Fruit fly (Drosophila melanogaster) whole organism, embryonic: ENCODE measurements around the gene schlank.
A peak's percentile ranks its signal among the peaks of the same experiment; 100 is the strongest.

Experiments
- Antp ChIP-seq: fragments of 200-800 bp; sonication (Bioruptor generic); optimal IDR thresholded peaks from 3 replicates; lab custom pipeline; 2016; ENCODE audit warnings: missing biosample characterization, missing genetic modification characterization
- Asciz ChIP-seq: fragments of 200-800 bp; sonication (Bioruptor generic); optimal IDR thresholded peaks from 2 replicates; lab custom pipeline; 2017; ENCODE audit warnings: missing biosample characterization, mild to moderate bottlenecking, missing genetic modification characterization, missing genetic modification reagents
- C15 ChIP-seq: fragments of 200-800 bp; sonication (Bioruptor generic); IDR thresholded peaks from 3 replicates; pipeline ENCODE4 v1.3.6; 2022; ENCODE audit warnings: missing biosample characterization, missing genetic modification characterization
- CG10654 ChIP-seq: fragments of 200-800 bp; sonication (Bioruptor generic); optimal IDR thresholded peaks from 2 replicates; lab custom pipeline; 2016; ENCODE audit warnings: missing biosample characterization, missing genetic modification characterization
- CG12769 ChIP-seq: fragments of 200-800 bp; sonication (Bioruptor generic); optimal IDR thresholded peaks from 2 replicates; lab custom pipeline; 2019; ENCODE audit warnings: missing biosample characterization, mild to moderate bottlenecking, missing genetic modification characterization, moderate library complexity
- CG15696 ChIP-seq: fragments of 200-800 bp; sonication (Bioruptor generic); optimal IDR thresholded peaks from 2 replicates; lab custom pipeline; 2019; ENCODE audit warnings: missing biosample characterization, mild to moderate bottlenecking, missing genetic modification characterization, moderate library complexity
- CG1602 ChIP-seq: fragments of 200-800 bp; sonication (Bioruptor generic); optimal IDR thresholded peaks from 3 replicates; lab custom pipeline; 2016; ENCODE audit warnings: missing biosample characterization, missing genetic modification characterization
- CG17802 ChIP-seq: fragments of 200-800 bp; sonication (Bioruptor generic); optimal IDR thresholded peaks from 2 replicates; lab custom pipeline; 2018; ENCODE audit warnings: missing biosample characterization, mild to moderate bottlenecking, missing genetic modification characterization, moderate library complexity
- CG2202 ChIP-seq: fragments of 200-800 bp; sonication (Bioruptor generic); optimal IDR thresholded peaks from 2 replicates; lab custom pipeline; 2018; ENCODE audit warnings: missing biosample characterization, mild to moderate bottlenecking, missing genetic modification characterization
- CG30431 ChIP-seq: fragments of 200-800 bp; sonication (Bioruptor generic); optimal IDR thresholded peaks from 2 replicates; lab custom pipeline; 2017; ENCODE audit warnings: missing biosample characterization, missing genetic modification characterization
- CG31388 ChIP-seq: fragments of 200-800 bp; sonication (Bioruptor generic); optimal IDR thresholded peaks from 2 replicates; lab custom pipeline; 2016; ENCODE audit warnings: missing biosample characterization, missing genetic modification characterization
- CG3847 ChIP-seq: fragments of 200-800 bp; sonication (Bioruptor generic); IDR thresholded peaks from 2 replicates; pipeline ENCODE4 v1.3.6; 2022; ENCODE audit warnings: missing biosample characterization, missing genetic modification characterization
- CG4328 ChIP-seq: fragments of 200-800 bp; sonication (Bioruptor generic); optimal IDR thresholded peaks from 3 replicates; lab custom pipeline; 2017; ENCODE audit warnings: missing biosample characterization, missing genetic modification reagents, missing genetic modification characterization
- CG43689 ChIP-seq: fragments of 200-800 bp; sonication (Bioruptor generic); IDR thresholded peaks from 2 replicates; pipeline ENCODE4 v1.3.6; 2022; ENCODE audit warnings: missing biosample characterization, missing genetic modification characterization
- CG4404 ChIP-seq: fragments of 200-800 bp; sonication (Bioruptor generic); IDR thresholded peaks from 2 replicates; pipeline ENCODE4 v1.3.6; 2022; ENCODE audit warnings: missing biosample characterization, missing genetic modification characterization
- CG6175 ChIP-seq: fragments of 200-800 bp; sonication (Bioruptor generic); IDR thresholded peaks from 3 replicates; pipeline ENCODE4 v1.3.6; 2022; ENCODE audit warnings: missing biosample characterization, missing genetic modification characterization
- CG6272 ChIP-seq: fragments of 200-800 bp; sonication (Bioruptor generic); IDR thresholded peaks from 2 replicates; pipeline ENCODE4 v1.3.6; 2022; ENCODE audit warnings: missing biosample characterization, missing genetic modification characterization
- CG6654 ChIP-seq: fragments of 200-800 bp; sonication (Bioruptor generic); optimal IDR thresholded peaks from 2 replicates; lab custom pipeline; 2017; ENCODE audit warnings: missing biosample characterization, mild to moderate bottlenecking, missing genetic modification characterization
- CG7963 ChIP-seq: fragments of 200-800 bp; sonication (Bioruptor generic); IDR thresholded peaks from 3 replicates; pipeline ENCODE4 v1.3.6; 2022; ENCODE audit warnings: missing biosample characterization, missing genetic modification characterization; ENCODE audit not compliant: partially characterized antibody
- CG8290 ChIP-seq, 3 experiments: fragments of 200-800 bp; sonication (Bioruptor generic); optimal IDR thresholded peaks; 2 replicates each; lab custom pipeline; 2016 to 2019; ENCODE audit warnings: missing biosample characterization in 3 of 3, missing genetic modification characterization in 3 of 3, mild to moderate bottlenecking in 2 of 3, moderate library complexity in 1 of 3
- CG8924 ChIP-seq: fragments of 200-800 bp; optimal IDR thresholded peaks from 3 replicates; lab custom pipeline; 2019; ENCODE audit warnings: missing biosample characterization, mild to moderate bottlenecking, missing genetic modification characterization, moderate library complexity
- CTCF ChIP-seq: fragments of 200-800 bp; sonication (Bioruptor generic); optimal IDR thresholded peaks from 2 replicates; lab custom pipeline; 2017; ENCODE audit warnings: missing biosample characterization, mild to moderate bottlenecking, missing genetic modification characterization, moderate library complexity
- GATAe ChIP-seq: fragments of 200-800 bp; sonication (Bioruptor generic); conservative IDR thresholded peaks from 2 replicates; pipeline ENCODE4 v1.3.6; 2022; ENCODE audit warnings: missing biosample characterization, missing genetic modification characterization
- Hey ChIP-seq: fragments of 200-800 bp; sonication (Bioruptor generic); optimal IDR thresholded peaks from 3 replicates; lab custom pipeline; 2018; ENCODE audit warnings: missing biosample characterization, mild to moderate bottlenecking, missing genetic modification characterization
- Kr ChIP-seq: fragments of 200-800 bp; sonication (Bioruptor generic); optimal IDR thresholded peaks from 2 replicates; lab custom pipeline; 2017; ENCODE audit warnings: missing biosample characterization, mild to moderate bottlenecking, missing genetic modification characterization
- Mrtf ChIP-seq: fragments of 200-800 bp; sonication (Bioruptor generic); IDR thresholded peaks from 3 replicates; pipeline ENCODE4 v1.3.6; 2022; ENCODE audit warnings: missing biosample characterization, missing genetic modification characterization
- Oli ChIP-seq: fragments of 200-800 bp; sonication (Bioruptor generic); optimal IDR thresholded peaks from 2 replicates; lab custom pipeline; 2018; ENCODE audit warnings: missing biosample characterization, mild to moderate bottlenecking, missing genetic modification characterization, moderate library complexity
- Rfx ChIP-seq: fragments of 200-800 bp; sonication (Bioruptor generic); IDR thresholded peaks from 2 replicates; pipeline ENCODE4 v1.3.6; 2022; ENCODE audit warnings: missing biosample characterization, missing genetic modification characterization
- Usf ChIP-seq: fragments of 200-800 bp; sonication (Bioruptor generic); optimal IDR thresholded peaks from 2 replicates; lab custom pipeline; 2017; ENCODE audit warnings: missing genotype, missing biosample characterization, missing genetic modification characterization
- ac ChIP-seq: fragments of 200-800 bp; sonication (Bioruptor generic); optimal IDR thresholded peaks from 3 replicates; lab custom pipeline; 2017; ENCODE audit warnings: missing biosample characterization, mild to moderate bottlenecking, missing genetic modification characterization
- al ChIP-seq: fragments of 200-800 bp; sonication (Bioruptor generic); IDR thresholded peaks from 2 replicates; pipeline ENCODE4 v1.3.6; 2022; ENCODE audit warnings: missing biosample characterization, missing genetic modification characterization
- chm ChIP-seq: fragments of 200-800 bp; sonication (Bioruptor generic); IDR thresholded peaks from 2 replicates; pipeline ENCODE4 v1.3.6; 2022; ENCODE audit warnings: missing biosample characterization, missing genetic modification characterization
- chn ChIP-seq: fragments of 200-800 bp; sonication (Bioruptor generic); optimal IDR thresholded peaks from 2 replicates; lab custom pipeline; 2016; ENCODE audit warnings: missing biosample characterization, missing genetic modification characterization
- emc ChIP-seq: fragments of 200-800 bp; sonication (Bioruptor generic); optimal IDR thresholded peaks from 2 replicates; lab custom pipeline; 2016; ENCODE audit warnings: missing biosample characterization, missing genetic modification characterization
- fru ChIP-seq: fragments of >200 bp; optimal IDR thresholded peaks from 2 replicates; lab custom pipeline; 2017
- gem ChIP-seq: fragments of 200-800 bp; sonication (Bioruptor generic); optimal IDR thresholded peaks from 2 replicates; lab custom pipeline; 2019; ENCODE audit warnings: missing biosample characterization, mild to moderate bottlenecking, missing genetic modification characterization, moderate library complexity
- grn ChIP-seq: fragments of 200-800 bp; sonication (Bioruptor generic); optimal IDR thresholded peaks from 3 replicates; lab custom pipeline; 2017; ENCODE audit warnings: missing biosample characterization, missing genetic modification characterization
- gt ChIP-seq: fragments of 200-800 bp; sonication (Bioruptor generic); IDR thresholded peaks from 2 replicates; pipeline ENCODE4 v1.3.6; 2022; ENCODE audit warnings: missing biosample characterization, missing genetic modification characterization
- hth ChIP-seq: fragments of >200 bp; optimal IDR thresholded peaks from 2 replicates; lab custom pipeline; 2017; ENCODE audit warnings: inconsistent platforms
- lov ChIP-seq, 2 experiments: fragments of 200-800 bp in 1 of 2; fragments of >200 bp in 1 of 2; sonication (Bioruptor generic) in 1 of 2; IDR thresholded peaks in 1 of 2; optimal IDR thresholded peaks in 1 of 2; 2 replicates in 1 of 2; 3 replicates in 1 of 2; pipeline versions ENCODE4 v1.3.6 to Lab custom; 2017 to 2022; ENCODE audit warnings: missing biosample characterization in 1 of 2, missing genetic modification characterization in 1 of 2
- pum ChIP-seq: fragments of 200-800 bp; sonication (Bioruptor generic); optimal IDR thresholded peaks from 2 replicates; lab custom pipeline; 2016; ENCODE audit warnings: missing biosample characterization, missing genetic modification characterization
- repo ChIP-seq: fragments of 200-800 bp; sonication (Bioruptor generic); optimal IDR thresholded peaks from 2 replicates; lab custom pipeline; 2016; ENCODE audit warnings: missing biosample characterization, missing genetic modification characterization
- scrt ChIP-seq: fragments of 200-800 bp; sonication (Bioruptor generic); optimal IDR thresholded peaks from 2 replicates; lab custom pipeline; 2018; ENCODE audit warnings: missing biosample characterization, mild to moderate bottlenecking, missing genetic modification characterization, moderate library complexity
- seq ChIP-seq: fragments of 200-800 bp; sonication (Bioruptor generic); IDR thresholded peaks from 2 replicates; pipeline ENCODE4 v1.3.6; 2022; ENCODE audit warnings: missing biosample characterization, missing genetic modification characterization
- sob ChIP-seq: fragments of 200-800 bp; sonication (Bioruptor generic); IDR thresholded peaks from 2 replicates; pipeline ENCODE4 v1.3.6; 2022; ENCODE audit warnings: missing biosample characterization, missing genetic modification characterization
- sug ChIP-seq: fragments of 200-800 bp; optimal IDR thresholded peaks from 2 replicates; lab custom pipeline; 2019; ENCODE audit warnings: missing biosample characterization, mild to moderate bottlenecking, missing genetic modification characterization, moderate library complexity
- toy ChIP-seq: fragments of 200-800 bp; sonication (Bioruptor generic); IDR thresholded peaks from 2 replicates; pipeline ENCODE4 v1.3.6; 2022; ENCODE audit warnings: missing biosample characterization, missing genetic modification characterization
- unpg ChIP-seq: fragments of 200-800 bp; sonication (Bioruptor generic); optimal IDR thresholded peaks from 3 replicates; lab custom pipeline; 2018; ENCODE audit warnings: missing biosample characterization, mild to moderate bottlenecking, missing genetic modification characterization, moderate library complexity
- usp ChIP-seq: fragments of >200 bp; optimal IDR thresholded peaks from 2 replicates; lab custom pipeline; 2017; ENCODE audit warnings: missing biosample characterization, missing genetic modification characterization

The schlank gene

dm6 chrX:6264456-6264855 lies 2.6 kb downstream of the schlank start (continued):
- TF ChIP-seq Hey (tag; lab: Kevin White, UChicago) (peak; percentile 16), scrt (GFP tag; lab: Kevin White, UChicago) (peak; percentile 21), GATAe (peak; percentile 52; the same call in 1 of the 2 replicates), CG3847 (GFP tag; lab: Robert Waterston, UW) (0 out of 2 replicates have a peak, but pooled peaks have one; percentile 5), sug (peak; percentile 62), CG8290 (GFP tag; optimal IDR thresholded peaks at IDR 0.05; lab: Kevin White, UChicago) (no peak), CG8290 (tag; optimal IDR thresholded peaks at IDR 0.05; lab: Kevin White, UChicago) (peak in 1 of 2 experiments; percentile 46), CG12769 (tag; lab: Kevin White, UChicago) (peak; percentile 72), grn (GFP tag; lab: Kevin White, UChicago) (peak; percentile 87)

- TF ChIP-seq Antp (GFP tag; lab: Kevin White, UChicago) (peak; percentile 45), CG2202 (tag; lab: Kevin White, UChicago) (no peak), Usf (peak; percentile 34), chm (no peak), CG15696 (tag; lab: Kevin White, UChicago) (peak; percentile 17), CG6654 (GFP tag; lab: Kevin White, UChicago) (peak; percentile 59), usp (no peak), Asciz (GFP tag; lab: Kevin White, UChicago) (peak; percentile 78), Oli (tag; lab: Kevin White, UChicago) (peak; percentile 84), ac (no peak), emc (GFP tag; lab: Kevin White, UChicago) (peak; percentile 32), Kr (no peak), repo (no peak), CG4404 (GFP tag; lab: Robert Waterston, UW) (0 out of 2 replicates have a peak, but pooled peaks have one; percentile 12), CG6175 (GFP tag; lab: Robert Waterston, UW) (peak; percentile 45; the same call in 1 of the 3 replicates), seq (GFP tag; lab: Robert Waterston, UW) (peak; percentile 82), CTCF (GFP tag; lab: Kevin White, UChicago) (peak; percentile 14), gem (tag; lab: Kevin White, UChicago) (peak; percentile 82), CG10654 (peak; percentile 37), CG1602 (GFP tag; lab: Kevin White, UChicago) (peak; percentile 16), toy (GFP tag; lab: Robert Waterston, UW) (0 out of 2 replicates have a peak, but pooled peaks have one; percentile 6), CG17802 (tag; lab: Kevin White, UChicago) (no peak), CG6272 (GFP tag; lab: Robert Waterston, UW) (peak; percentile 33; the same call in 1 of the 2 replicates), CG12769 (tag; lab: Kevin White, UChicago) (peak; percentile 76), al (GFP tag; lab: Robert Waterston, UW) (peak; percentile 54; the same call in 1 of the 2 replicates), sob (GFP tag; lab: Robert Waterston, UW) (peak; percentile 64), chn (GFP tag; lab: Kevin White, UChicago) (peak; percentile 58), CG4328 (GFP tag; lab: Kevin White, UChicago) (peak; percentile 58), CG8924 (tag; lab: Kevin White, UChicago) (peak; percentile 79), Mrtf (GFP tag; lab: Robert Waterston, UW) (peak; percentile 46; the same call in 1 of the 3 replicates), CG30431 (GFP tag; lab: Kevin White, UChicago) (peak; percentile 32), CG43689 (0 out of 2 replicates have a peak, but pooled peaks have one; percentile 20), fru (no peak), unpg (peak; percentile 75), CG7963 (GFP tag; lab: Robert Waterston, UW) (no peak), CG31388 (peak; percentile 50), Rfx (peak; percentile 65), lov (optimal IDR thresholded peaks at IDR 0.05; lab: Kevin White, UChicago) (no peak), lov (GFP tag; IDR thresholded peaks at IDR 0.05; lab: Robert Waterston, UW) (no peak), hth (no peak), gt (GFP tag; lab: Robert Waterston, UW) (no peak), C15 (no peak), pum (peak; percentile 24)
These were observed 3.4 kb downstream of the schlank start for dm6 chrX:6263614-6264130.
